Fruit fly (Drosophila melanogaster): ENCODE measurements around the gene CG11983.

The CG11983 gene

DNA sequence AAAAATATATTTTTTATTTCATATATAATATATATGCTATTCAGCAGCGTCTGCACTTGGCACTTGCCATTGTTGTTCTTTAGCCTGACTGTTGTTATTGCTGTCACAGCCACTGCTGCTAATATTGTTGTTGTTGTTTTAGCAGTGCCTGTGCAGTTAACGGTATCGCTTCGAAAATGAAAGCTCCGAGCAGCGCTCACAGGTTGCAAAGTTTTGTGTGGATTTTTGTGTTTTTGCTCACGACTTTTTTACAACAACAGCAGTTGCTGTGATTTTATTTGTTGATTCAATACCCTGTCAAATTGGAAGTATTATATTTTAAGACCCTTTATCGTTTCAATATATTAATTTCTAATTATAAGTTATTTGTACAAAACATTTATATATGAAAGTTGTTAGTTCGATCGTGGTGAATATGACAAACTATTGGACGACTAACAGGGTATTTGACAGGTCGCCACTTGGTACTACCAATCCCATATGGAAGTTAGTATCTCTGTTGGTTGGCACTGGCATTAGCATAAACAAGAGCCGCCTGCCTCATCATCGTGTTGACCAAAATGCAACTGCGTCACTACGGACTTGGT lies 44.3 kb upstream of the CG11983 start (continued):
- TF ChIP-seq cato (GFP tag; optimal IDR thresholded peaks at IDR 0.05; ENCODE audit: borderline replicate concordance) = no peak
- peak; percentile 41 for TF ChIP-seq CG10979 (tag; optimal IDR thresholded peaks at IDR 0.05)
- peak; percentile 2 for TF ChIP-seq CG15601 (tag; optimal IDR thresholded peaks at IDR 0.05)
- no peak for TF ChIP-seq fru (optimal IDR thresholded peaks at IDR 0.05)
- peak; percentile 64 for TF ChIP-seq oc (tag; optimal IDR thresholded peaks at IDR 0.05)
- TF ChIP-seq CG4360 (GFP tag; IDR thresholded peaks at IDR 0.05) = peak; percentile 63
- TF ChIP-seq CG17829 (tag; optimal IDR thresholded peaks at IDR 0.05) = peak; percentile 32
- peak; percentile 63 for TF ChIP-seq Blimp-1 (GFP tag; optimal IDR thresholded peaks at IDR 0.05)
- TF ChIP-seq Dfd (GFP tag; optimal IDR thresholded peaks at IDR 0.05) = no peak
- TF ChIP-seq HmgZ (tag; optimal IDR thresholded peaks at IDR 0.05) = no peak
- TF ChIP-seq fd96Cb (tag; optimal IDR thresholded peaks at IDR 0.05) = peak; percentile 51
- 0 out of 2 replicates have a peak, but pooled peaks have one; percentile 35 for TF ChIP-seq CG4730 (GFP tag; IDR thresholded peaks at IDR 0.05)
- peak; percentile 61 for TF ChIP-seq ATbp (GFP tag; optimal IDR thresholded peaks at IDR 0.05)
- no peak for TF ChIP-seq CG4404 (GFP tag; IDR thresholded peaks at IDR 0.05)
- peak; percentile 84 for TF ChIP-seq Sox102F (GFP tag; optimal IDR thresholded peaks at IDR 0.05)
- TF ChIP-seq CG13424 (tag; optimal IDR thresholded peaks at IDR 0.05) = peak; percentile 40
- 0 out of 2 replicates have a peak, but pooled peaks have one; percentile 17 for TF ChIP-seq lmd (GFP tag; IDR thresholded peaks at IDR 0.05)
- TF ChIP-seq Ptx1 (GFP tag; IDR thresholded peaks at IDR 0.05) = 0 out of 2 replicates have a peak, but pooled peaks have one; percentile 31
- peak; percentile 68; the same call in 2 of the 3 replicates for TF ChIP-seq ken (GFP tag; IDR thresholded peaks at IDR 0.05)
- peak; percentile 91 for TF ChIP-seq CG11504 (tag; optimal IDR thresholded peaks at IDR 0.05)
- no peak for TF ChIP-seq CG8290 (GFP tag; optimal IDR thresholded peaks at IDR 0.05)
- TF ChIP-seq CG8290 (tag; optimal IDR thresholded peaks at IDR 0.05) = no peak
- peak; percentile 55; the same call in 1 of the 2 replicates for TF ChIP-seq CG17328 (GFP tag; IDR thresholded peaks at IDR 0.05)
- TF ChIP-seq tap (tag; optimal IDR thresholded peaks at IDR 0.05) = peak; percentile 7
- no peak for TF ChIP-seq sima (GFP tag; optimal IDR thresholded peaks at IDR 0.05)
- peak; percentile 62 for TF ChIP-seq stc (GFP tag; IDR thresholded peaks at IDR 0.05)
- TF ChIP-seq gem (tag; optimal IDR thresholded peaks at IDR 0.05) = peak; percentile 67
- no peak for TF ChIP-seq Poxn (GFP tag; IDR thresholded peaks at IDR 0.05)
- TF ChIP-seq CG42726 (GFP tag; IDR thresholded peaks at IDR 0.05; ENCODE audit: partially characterized antibody) = no peak
- no peak for TF ChIP-seq sug (tag; optimal IDR thresholded peaks at IDR 0.05)
- 0 out of 2 replicates have a peak, but pooled peaks have one; percentile 19 for TF ChIP-seq CG6689 (GFP tag; IDR thresholded peaks at IDR 0.05)
- TF ChIP-seq ci (GFP tag; IDR thresholded peaks at IDR 0.05) = peak; percentile 85
- peak; percentile 32 for TF ChIP-seq grau (tag; optimal IDR thresholded peaks at IDR 0.05)
- peak; percentile 58 for TF ChIP-seq unpg (GFP tag; optimal IDR thresholded peaks at IDR 0.05)
- TF ChIP-seq CG8944 (GFP tag; optimal IDR thresholded peaks at IDR 0.05) = no peak
- no peak for TF ChIP-seq CG3281 (GFP tag; optimal IDR thresholded peaks at IDR 0.05)
- TF ChIP-seq CG7556 (GFP tag; optimal IDR thresholded peaks at IDR 0.05) = peak; percentile 4
- no peak for TF ChIP-seq pnt (GFP tag; optimal IDR thresholded peaks at IDR 0.05)
- TF ChIP-seq az2 (GFP tag; optimal IDR thresholded peaks at IDR 0.05) = peak; percentile 18
- no peak for TF ChIP-seq pan (optimal IDR thresholded peaks at IDR 0.05)
- TF ChIP-seq pan (GFP tag; optimal IDR thresholded peaks at IDR 0.05 in 1 of 2, IDR thresholded peaks at IDR 0.05 in 1 of 2) = peak in 1 of 2 experiments; percentile 67
- no peak for TF ChIP-seq CG6765 (GFP tag; optimal IDR thresholded peaks at IDR 0.05)
- TF ChIP-seq dysf (GFP tag; IDR thresholded peaks at IDR 0.05) = 0 out of 3 replicates have a peak, but pooled peaks have one; percentile 40
- peak; percentile 60 for TF ChIP-seq CG18262 (tag; optimal IDR thresholded peaks at IDR 0.05)
- TF ChIP-seq Oli (tag; optimal IDR thresholded peaks at IDR 0.05) = peak; percentile 48
- 0 out of 2 replicates have a peak, but pooled peaks have one; percentile 22 for TF ChIP-seq CG14441 (GFP tag; IDR thresholded peaks at IDR 0.05)
- peak; percentile 48 for TF ChIP-seq CG7839 (tag; optimal IDR thresholded peaks at IDR 0.05)
- 0 out of 2 replicates have a peak, but pooled peaks have one; percentile 22 for TF ChIP-seq dimm (GFP tag; IDR thresholded peaks at IDR 0.05)
- peak; percentile 76 for TF ChIP-seq dmrt99B (tag; optimal IDR thresholded peaks at IDR 0.05)
- TF ChIP-seq lab (GFP tag; optimal IDR thresholded peaks at IDR 0.05) = peak; percentile 15

Data from whole organism, embryonic.